Worm (Caenorhabditis elegans): ENCODE measurements around the gene C07A9.5.

ce11 chrIII:9701798-9702197, 19.2 kb upstream of the C07A9.5 start:
- TF ChIP-seq sptf-1 (tag; optimal IDR thresholded peaks at IDR 0.05) (no peak), elt-3 (tag; optimal IDR thresholded peaks at IDR 0.05) (no peak)
